In the genomic region with DNA sequence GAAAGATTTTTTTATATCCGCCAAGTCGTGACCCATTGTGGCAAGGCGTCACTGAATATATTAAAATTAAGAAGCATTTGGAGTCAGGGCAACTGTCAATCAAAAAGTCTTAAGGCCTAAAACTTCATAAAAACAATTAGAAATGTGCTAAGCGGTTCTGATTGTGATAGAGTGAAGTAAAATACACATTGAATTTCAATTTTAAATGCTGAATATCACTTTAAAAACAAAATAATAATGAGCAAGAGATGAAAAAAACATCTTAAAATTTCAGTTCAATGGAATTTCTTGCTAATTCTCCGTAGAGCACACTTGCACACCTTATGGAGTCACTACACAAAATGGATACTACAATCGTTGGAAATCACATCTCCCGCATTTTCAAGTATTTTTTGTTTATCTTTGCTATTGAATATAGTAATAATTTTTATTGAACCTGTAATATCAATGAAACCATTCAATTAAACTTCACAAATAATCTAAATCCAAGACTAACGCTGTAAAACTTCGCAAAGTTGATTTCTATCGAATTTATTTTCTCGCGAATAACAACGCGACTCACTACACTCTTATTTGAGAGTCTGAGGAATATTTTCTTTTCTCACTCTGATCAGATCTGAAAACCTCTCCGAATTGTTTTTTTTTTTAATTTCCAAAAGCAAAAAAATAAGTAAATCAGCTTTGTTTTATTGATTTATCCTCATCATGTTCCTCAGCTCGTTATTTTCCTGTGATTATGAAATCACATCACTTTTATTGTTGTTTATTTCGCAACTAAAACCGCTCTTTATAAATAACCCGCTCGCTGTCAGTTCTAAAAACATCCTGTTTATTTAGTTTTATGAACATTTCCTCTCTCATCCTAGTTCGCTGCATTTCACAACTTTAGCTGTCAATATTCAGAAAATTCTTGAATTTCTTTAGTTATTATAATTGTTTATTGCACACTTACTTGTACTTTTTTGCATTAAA, we compare ENCODE assay signal across 4 worm cellular contexts.
A peak's percentile ranks its signal among the peaks of the same experiment; 100 is the strongest.
TF ChIP-seq lines count a peak whose summit lies in the region.

A gene (minus strand): TSS at position 51 of the 972 bp plus-strand sequence.

TF ChIP-seq in whole organism, L2 larva, 48 proteins besides CTCF, POLR2A, EP300 and RAD21 (continues in another document):
- TF ChIP-seq nhr-25 (tag; optimal IDR thresholded peaks at IDR 0.05; lab: Kevin White, UChicago) (peak; percentile 49), nhr-129 (tag; optimal IDR thresholded peaks at IDR 0.05; lab: Kevin White, UChicago) (peak; percentile 80), fos-1 (tag; optimal IDR thresholded peaks at IDR 0.05; lab: Kevin White, UChicago) (peak; percentile 17), mdl-1 (tag; optimal IDR thresholded peaks at IDR 0.05; lab: Kevin White, UChicago) (no peak), mab-5 (tag; optimal IDR thresholded peaks at IDR 0.05; lab: Kevin White, UChicago) (no peak), ztf-1 (GFP tag; conservative IDR thresholded peaks at IDR 0.05; lab: Robert Waterston, UW) (no peak), nhr-10 (tag; optimal IDR thresholded peaks at IDR 0.05; lab: Kevin White, UChicago) (no peak), aly-2 (tag; optimal IDR thresholded peaks at IDR 0.05; lab: Kevin White, UChicago) (no peak), dmd-4 (tag; optimal IDR thresholded peaks at IDR 0.05; lab: Kevin White, UChicago) (no peak), lin-11 (tag; optimal IDR thresholded peaks at IDR 0.05; lab: Kevin White, UChicago) (no peak), skn-1 (tag; optimal IDR thresholded peaks at IDR 0.05; lab: Kevin White, UChicago) (peak; percentile 50), nhr-11 (tag; optimal IDR thresholded peaks at IDR 0.05; lab: Kevin White, UChicago) (no peak), unc-62 (GFP tag; optimal IDR thresholded peaks at IDR 0.05; lab: Kevin White, UChicago) (no peak), egl-27 (tag; optimal IDR thresholded peaks at IDR 0.05; lab: Kevin White, UChicago) (no peak), unc-39 (tag; optimal IDR thresholded peaks at IDR 0.05; lab: Kevin White, UChicago) (no peak), peb-1 (tag; optimal IDR thresholded peaks at IDR 0.05; lab: Kevin White, UChicago) (no peak), mbf-1 (tag; optimal IDR thresholded peaks at IDR 0.05; lab: Kevin White, UChicago) (no peak), nhr-77 (tag; optimal IDR thresholded peaks at IDR 0.05; lab: Kevin White, UChicago) (no peak), ztf-11 (tag; optimal IDR thresholded peaks at IDR 0.05; lab: Kevin White, UChicago) (no peak), nhr-21 (tag; optimal IDR thresholded peaks at IDR 0.05; lab: Kevin White, UChicago) (no peak), snpc-4 (tag; optimal IDR thresholded peaks at IDR 0.05; lab: Kevin White, UChicago) (no peak)

TF ChIP-seq in whole organism, L4 larva, 104 proteins besides CTCF, POLR2A, EP300 and RAD21 (continues in another document):
- TF ChIP-seq tag-97 (GFP tag; IDR thresholded peaks at IDR 0.05; lab: Robert Waterston, UW) (no peak), lin-38 (GFP tag; IDR thresholded peaks at IDR 0.05; lab: Robert Waterston, UW) (peak; percentile 96), madf-5 (GFP tag; IDR thresholded peaks at IDR 0.05; lab: Robert Waterston, UW) (no peak), mep-1 (tag; optimal IDR thresholded peaks at IDR 0.05; lab: Kevin White, UChicago) (peak; percentile 78), unc-130 (GFP tag; optimal IDR thresholded peaks at IDR 0.05; lab: Kevin White, UChicago) (peak; percentile 50), ZK546.5 (tag; optimal IDR thresholded peaks at IDR 0.05; lab: Kevin White, UChicago) (no peak), Y75B8A.6 (GFP tag; IDR thresholded peaks at IDR 0.05; lab: Robert Waterston, UW) (no peak), dve-1 (tag; optimal IDR thresholded peaks at IDR 0.05; lab: Kevin White, UChicago; ENCODE audit: insufficient read depth) (peak; percentile 45), ceh-62 (tag; optimal IDR thresholded peaks at IDR 0.05; lab: Kevin White, UChicago) (no peak), F44E2.7 (GFP tag; IDR thresholded peaks at IDR 0.05; lab: Robert Waterston, UW) (no peak), dmd-6 (GFP tag; IDR thresholded peaks at IDR 0.05; lab: Robert Waterston, UW) (0 out of 2 replicates have a peak, but pooled peaks have one; percentile 20), nhr-11 (tag; optimal IDR thresholded peaks at IDR 0.05; lab: Kevin White, UChicago) (peak; percentile 66), lin-13 (GFP tag; optimal IDR thresholded peaks at IDR 0.05; lab: Kevin White, UChicago) (peak; percentile 64), mes-2 (tag; optimal IDR thresholded peaks at IDR 0.05; lab: Kevin White, UChicago; ENCODE audit: poor library complexity, severe bottlenecking) (peak; percentile 82), mdl-1 (tag; optimal IDR thresholded peaks at IDR 0.05; lab: Kevin White, UChicago) (peak in 1 of 2 experiments; percentile 15), dmd-9 (GFP tag; IDR thresholded peaks at IDR 0.05; lab: Robert Waterston, UW) (peak; percentile 36; the same call in 1 of the 2 replicates), php-3 (GFP tag; IDR thresholded peaks at IDR 0.05; lab: Robert Waterston, UW) (no peak), zip-11 (GFP tag; IDR thresholded peaks at IDR 0.05; lab: Robert Waterston, UW) (no peak), hlh-11 (tag; optimal IDR thresholded peaks at IDR 0.05; lab: Kevin White, UChicago) (peak; percentile 64), jun-1 (tag; optimal IDR thresholded peaks at IDR 0.05; lab: Kevin White, UChicago) (no peak)

TF ChIP-seq in whole organism, late embryonic, 69 proteins besides CTCF, POLR2A, EP300 and RAD21 (continues in another document):
- peak; percentile 82 for TF ChIP-seq ceh-2 (tag; optimal IDR thresholded peaks at IDR 0.05; lab: Kevin White, UChicago)
- TF ChIP-seq rnt-1 (tag; optimal IDR thresholded peaks at IDR 0.05; lab: Kevin White, UChicago), result peak; percentile 49
- peak; percentile 57 for TF ChIP-seq unc-86 (tag; optimal IDR thresholded peaks at IDR 0.05; lab: Kevin White, UChicago)
- TF ChIP-seq unc-3 (GFP tag; conservative IDR thresholded peaks at IDR 0.05; lab: Robert Waterston, UW), result no peak
- TF ChIP-seq unc-3 (tag; optimal IDR thresholded peaks at IDR 0.05; lab: Kevin White, UChicago), result peak; percentile 60
- TF ChIP-seq ceh-45 (GFP tag; IDR thresholded peaks at IDR 0.05; lab: Robert Waterston, UW), result no peak
- peak; percentile 94 for TF ChIP-seq ceh-31 (tag; optimal IDR thresholded peaks at IDR 0.05; lab: Kevin White, UChicago)
- peak; percentile 37 for TF ChIP-seq ref-2 (tag; optimal IDR thresholded peaks at IDR 0.05; lab: Kevin White, UChicago)
- no peak for TF ChIP-seq odd-2 (tag; optimal IDR thresholded peaks at IDR 0.05; lab: Kevin White, UChicago)
- TF ChIP-seq che-1 (tag; optimal IDR thresholded peaks at IDR 0.05; lab: Kevin White, UChicago), result no peak
- no peak for TF ChIP-seq C38D4.7 (GFP tag; optimal IDR thresholded peaks at IDR 0.05; lab: Kevin White, UChicago)
- TF ChIP-seq ceh-14 (tag; optimal IDR thresholded peaks at IDR 0.05; lab: Kevin White, UChicago), result peak; percentile 62
- no peak for TF ChIP-seq hlh-6 (tag; optimal IDR thresholded peaks at IDR 0.05; lab: Kevin White, UChicago)
- no peak for TF ChIP-seq pax-1 (tag; optimal IDR thresholded peaks at IDR 0.05; lab: Kevin White, UChicago)
- no peak for TF ChIP-seq unc-55 (GFP tag; optimal IDR thresholded peaks at IDR 0.05; lab: Kevin White, UChicago)
- no peak for TF ChIP-seq lin-11 (tag; optimal IDR thresholded peaks at IDR 0.05; lab: Kevin White, UChicago)
- peak; percentile 51 for TF ChIP-seq hlh-8 (tag; optimal IDR thresholded peaks at IDR 0.05; lab: Kevin White, UChicago)
- no peak for TF ChIP-seq gmeb-2 (tag; optimal IDR thresholded peaks at IDR 0.05; lab: Kevin White, UChicago)
- no peak for TF ChIP-seq ceh-24 (tag; optimal IDR thresholded peaks at IDR 0.05; lab: Kevin White, UChicago)
- TF ChIP-seq ceh-18 (tag; optimal IDR thresholded peaks at IDR 0.05; lab: Kevin White, UChicago), result peak; percentile 50
- no peak for TF ChIP-seq fkh-6 (tag; optimal IDR thresholded peaks at IDR 0.05; lab: Kevin White, UChicago)
- no peak for TF ChIP-seq ama-1 (optimal IDR thresholded peaks at IDR 0.05; lab: Kevin White, UChicago)
- no peak for TF ChIP-seq pros-1 (tag; optimal IDR thresholded peaks at IDR 0.05; lab: Kevin White, UChicago)

TF ChIP-seq in whole organism, mixed stage, embryonic, 35 proteins besides CTCF, POLR2A, EP300 and RAD21:
- no peak for TF ChIP-seq tbx-8 (GFP tag; optimal IDR thresholded peaks at IDR 0.05; lab: Kevin White, UChicago)
- TF ChIP-seq nhr-76 (tag; optimal IDR thresholded peaks at IDR 0.05; lab: Kevin White, UChicago), result no peak
- no peak for TF ChIP-seq ztf-11 (tag; optimal IDR thresholded peaks at IDR 0.05; lab: Kevin White, UChicago)
- peak; percentile 50 for TF ChIP-seq sptf-1 (tag; optimal IDR thresholded peaks at IDR 0.05; lab: Kevin White, UChicago)
- TF ChIP-seq flh-1 (GFP tag; optimal IDR thresholded peaks at IDR 0.05; lab: Kevin White, UChicago), result no peak
- peak; percentile 3 for TF ChIP-seq unc-120 (tag; optimal IDR thresholded peaks at IDR 0.05; lab: Kevin White, UChicago; ENCODE audit: poor library complexity, severe bottlenecking)
- TF ChIP-seq nhr-12 (tag; optimal IDR thresholded peaks at IDR 0.05; lab: Kevin White, UChicago), result no peak
- no peak for TF ChIP-seq snpc-4 (tag; optimal IDR thresholded peaks at IDR 0.05; lab: Kevin White, UChicago)
- TF ChIP-seq pha-4 (tag; optimal IDR thresholded peaks at IDR 0.05; lab: Kevin White, UChicago), result peak; percentile 20
- peak; percentile 88 for TF ChIP-seq nhr-237 (tag; optimal IDR thresholded peaks at IDR 0.05; lab: Kevin White, UChicago)
- TF ChIP-seq elt-1 (tag; optimal IDR thresholded peaks at IDR 0.05; lab: Kevin White, UChicago; ENCODE audit: borderline replicate concordance, insufficient read depth), result no peak
- no peak for TF ChIP-seq lin-13 (tag; optimal IDR thresholded peaks at IDR 0.05; lab: Kevin White, UChicago)
- TF ChIP-seq ces-1 (GFP tag; optimal IDR thresholded peaks at IDR 0.05; lab: Kevin White, UChicago), result peak; percentile 65
- TF ChIP-seq mep-1 (tag; optimal IDR thresholded peaks at IDR 0.05; lab: Kevin White, UChicago), result peak; percentile 17
- TF ChIP-seq lsy-2 (tag; optimal IDR thresholded peaks at IDR 0.05; lab: Kevin White, UChicago), result peak; percentile 60
- no peak for TF ChIP-seq bed-3 (GFP tag; optimal IDR thresholded peaks at IDR 0.05; lab: Kevin White, UChicago)
- TF ChIP-seq ceh-43 (GFP tag; optimal IDR thresholded peaks at IDR 0.05; lab: Kevin White, UChicago), result no peak
- TF ChIP-seq ceh-39 (tag; optimal IDR thresholded peaks at IDR 0.05; lab: Kevin White, UChicago), result peak; percentile 66
- TF ChIP-seq mab-5 (tag; optimal IDR thresholded peaks at IDR 0.05; lab: Kevin White, UChicago), result no peak
- no peak for TF ChIP-seq M03D4.4 (tag; optimal IDR thresholded peaks at IDR 0.05; lab: Kevin White, UChicago)
- no peak for TF ChIP-seq lin-32 (GFP tag; optimal IDR thresholded peaks at IDR 0.05; lab: Kevin White, UChicago)
- no peak for TF ChIP-seq nhr-2 (tag; optimal IDR thresholded peaks at IDR 0.05; lab: Kevin White, UChicago)
- no peak for TF ChIP-seq mls-2 (tag; optimal IDR thresholded peaks at IDR 0.05; lab: Kevin White, UChicago)
TF ChIP-seq in whole organism, mixed stage, embryonic: peak in this region for 8.
